Worm (Caenorhabditis elegans) whole organism, midembryonic: Measurements from ENCODE around the gene Y41D4B.15.

ENCODE experiments used
- cog-1 ChIP-seq: sonication (generic microtip); optimal IDR thresholded peaks from 2 replicates; lab custom pipeline; 2016; ENCODE audit warnings: missing genetic modification characterization, missing compliant biosample characterization
- flt-1 ChIP-seq: fragments of 200-800 bp; sonication (Bioruptor generic); IDR thresholded peaks from 2 replicates; pipeline ENCODE4 v1.3.6; 2022; ENCODE audit warnings: missing genetic modification characterization, missing compliant biosample characterization
- ztf-23 ChIP-seq: fragments of 200-800 bp; sonication (Bioruptor generic); IDR thresholded peaks from 2 replicates; pipeline ENCODE4 v1.3.6; 2022; ENCODE audit warnings: missing genetic modification reagents, missing genetic modification characterization, missing compliant biosample characterization

- TF ChIP-seq ztf-23 (GFP tag; lab: Robert Waterston, UW) (no peak), cog-1 (no peak), flt-1 (GFP tag; lab: Robert Waterston, UW) (no peak)
Observed at ce11 chrIV:1559931-1560330, 4.0 kb upstream of the Y41D4B.15 start, which contains the start of gene Y41D4B.17.
